Fruit fly (Drosophila melanogaster): ENCODE data around the gene rod.

dm6 chr3R:31630376-31630775 lies 49.6 kb downstream of the rod start:
- TF ChIP-seq CG32006 (GFP tag; optimal IDR thresholded peaks at IDR 0.05): no peak
- no peak for TF ChIP-seq CG7368 (GFP tag; optimal IDR thresholded peaks at IDR 0.05)
- no peak for TF ChIP-seq CG6163 (GFP tag; IDR thresholded peaks at IDR 0.05)
- TF ChIP-seq CG6792 (GFP tag; optimal IDR thresholded peaks at IDR 0.05): no peak
- no peak for TF ChIP-seq CG6808 (GFP tag; optimal IDR thresholded peaks at IDR 0.05)
- no peak for TF ChIP-seq dac (GFP tag; optimal IDR thresholded peaks at IDR 0.05)
- TF ChIP-seq achi (GFP tag; optimal IDR thresholded peaks at IDR 0.05): no peak
- TF ChIP-seq CG8119 (GFP tag; IDR thresholded peaks at IDR 0.05): no peak
- TF ChIP-seq Met (GFP tag; optimal IDR thresholded peaks at IDR 0.05): no peak
- no peak for TF ChIP-seq CG34406 (GFP tag; optimal IDR thresholded peaks at IDR 0.05)
- no peak for TF ChIP-seq OdsH (GFP tag; optimal IDR thresholded peaks at IDR 0.05)
- no peak for TF ChIP-seq net (GFP tag; optimal IDR thresholded peaks at IDR 0.05)
